Fruit fly (Drosophila melanogaster): ENCODE data around the gene wol.

wol gene

DNA sequence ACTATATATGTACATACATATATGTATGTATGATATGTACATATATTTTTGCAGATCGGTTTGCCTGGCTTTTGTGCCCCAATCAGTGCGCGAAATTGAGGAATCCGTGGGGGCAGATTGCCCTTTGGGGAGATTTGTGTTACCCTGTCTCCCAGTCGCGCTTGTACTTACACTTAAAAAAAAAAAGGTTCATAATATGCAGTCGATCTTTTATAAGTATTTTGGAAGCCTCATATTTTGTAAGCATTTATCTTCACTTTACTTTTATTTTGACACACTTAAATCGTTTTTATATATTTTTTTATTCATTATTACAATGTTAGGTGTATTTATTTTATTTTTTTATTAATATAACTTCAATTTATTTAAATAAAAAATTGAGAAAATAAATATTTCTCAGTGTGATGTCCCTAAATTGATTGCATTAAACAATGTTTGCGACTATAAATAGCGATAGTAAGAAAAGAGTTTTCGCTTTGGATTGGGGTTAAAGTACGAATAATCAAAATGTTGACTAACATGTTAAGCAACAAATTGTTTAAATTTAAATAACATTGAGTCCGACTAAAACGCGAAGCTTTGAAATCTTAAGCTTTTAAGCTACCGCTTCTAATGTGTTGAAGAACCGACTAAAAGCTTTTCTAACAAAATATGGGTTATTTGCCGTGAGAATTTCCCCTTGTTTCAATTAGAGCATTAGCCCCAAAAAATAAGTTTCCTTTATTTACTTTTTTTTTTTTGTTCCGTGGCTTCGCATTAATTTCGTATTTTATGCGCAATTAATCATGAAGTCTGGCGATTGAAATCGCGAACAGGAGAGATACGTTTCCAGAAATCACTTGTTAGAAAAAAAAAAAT is 23.9 kb upstream of the wol start:
- TF ChIP-seq achi (GFP tag; optimal IDR thresholded peaks at IDR 0.05): no peak
- peak; percentile 11 for TF ChIP-seq Smox (GFP tag; optimal IDR thresholded peaks at IDR 0.05)
- no peak for TF ChIP-seq CG11762 (GFP tag; optimal IDR thresholded peaks at IDR 0.05; ENCODE audit: insufficient read depth)
- TF ChIP-seq CG6792 (GFP tag; optimal IDR thresholded peaks at IDR 0.05): peak; percentile 22
- peak; percentile 91 for TF ChIP-seq svp (GFP tag)
- no peak for TF ChIP-seq CG16779 (tag; optimal IDR thresholded peaks at IDR 0.05)
- TF ChIP-seq Hr38 (GFP tag; optimal IDR thresholded peaks at IDR 0.05): no peak
- peak; percentile 31 for TF ChIP-seq Sox102F (GFP tag; optimal IDR thresholded peaks at IDR 0.05)
- peak; percentile 27 for TF ChIP-seq topi (GFP tag; optimal IDR thresholded peaks at IDR 0.05)
- no peak for TF ChIP-seq Gug (GFP tag; IDR thresholded peaks at IDR 0.05)
- no peak for TF ChIP-seq Eip93F (GFP tag; optimal IDR thresholded peaks at IDR 0.05)
- peak; percentile 35 for TF ChIP-seq cyc (GFP tag; optimal IDR thresholded peaks at IDR 0.05)
- peak; percentile 4 for TF ChIP-seq dsx (GFP tag; optimal IDR thresholded peaks at IDR 0.05; ENCODE audit: poor library complexity, severe bottlenecking)
- no peak for TF ChIP-seq Blimp-1 (GFP tag; optimal IDR thresholded peaks at IDR 0.05)
- peak; percentile 17 for TF ChIP-seq pdm3 (GFP tag; optimal IDR thresholded peaks at IDR 0.05)
- no peak for TF ChIP-seq CG8319 (GFP tag; optimal IDR thresholded peaks at IDR 0.05)
- no peak for TF ChIP-seq Ets96B (tag; optimal IDR thresholded peaks at IDR 0.05)
- peak; percentile 46 for TF ChIP-seq CG32006 (GFP tag; optimal IDR thresholded peaks at IDR 0.05)
- TF ChIP-seq Sox15 (GFP tag; optimal IDR thresholded peaks at IDR 0.05): no peak
- no peak for TF ChIP-seq spab (GFP tag; optimal IDR thresholded peaks at IDR 0.05)
- peak; percentile 11 for TF ChIP-seq CG4318 (GFP tag; optimal IDR thresholded peaks at IDR 0.05)
- TF ChIP-seq acj6 (GFP tag; optimal IDR thresholded peaks at IDR 0.05): peak; percentile 1
- TF ChIP-seq CG9139 (GFP tag; optimal IDR thresholded peaks at IDR 0.05): no peak
- TF ChIP-seq CG3032 (tag; optimal IDR thresholded peaks at IDR 0.05): no peak
- TF ChIP-seq Ets21C (GFP tag; optimal IDR thresholded peaks at IDR 0.05): no peak
- TF ChIP-seq CG1621 (tag; optimal IDR thresholded peaks at IDR 0.05): no peak
- TF ChIP-seq CG6276 (GFP tag; optimal IDR thresholded peaks at IDR 0.05): no peak
- TF ChIP-seq OdsH (GFP tag; optimal IDR thresholded peaks at IDR 0.05): peak; percentile 36
- no peak for TF ChIP-seq CG6808 (GFP tag; optimal IDR thresholded peaks at IDR 0.05)
- peak; percentile 41 for TF ChIP-seq CG34406 (GFP tag; optimal IDR thresholded peaks at IDR 0.05)
- TF ChIP-seq eg (GFP tag; IDR thresholded peaks at IDR 0.05): peak; percentile 70; the same call in 1 of the 3 replicates
- TF ChIP-seq lz (GFP tag; optimal IDR thresholded peaks at IDR 0.05): peak; percentile 30
- peak; percentile 80 for TF ChIP-seq Eip78C (GFP tag)
- TF ChIP-seq Lpt (GFP tag; optimal IDR thresholded peaks at IDR 0.05): no peak
- peak; percentile 62; the same call in 1 of the 2 replicates for TF ChIP-seq CG15336 (GFP tag; IDR thresholded peaks at IDR 0.05)
- no peak for TF ChIP-seq CG10669 (GFP tag; optimal IDR thresholded peaks at IDR 0.05)
- TF ChIP-seq CG31627 (GFP tag; optimal IDR thresholded peaks at IDR 0.05): peak; percentile 6
- no peak for TF ChIP-seq CG3919 (GFP tag; optimal IDR thresholded peaks at IDR 0.05)
- TF ChIP-seq CG11902 (GFP tag; optimal IDR thresholded peaks at IDR 0.05): no peak
- peak; percentile 28 for TF ChIP-seq CG8632 (GFP tag; optimal IDR thresholded peaks at IDR 0.05)
- TF ChIP-seq Hr39 (GFP tag; optimal IDR thresholded peaks at IDR 0.05): peak; percentile 16
- peak; percentile 44 for TF ChIP-seq Met (GFP tag; optimal IDR thresholded peaks at IDR 0.05)
- peak; percentile 59 for TF ChIP-seq CG8119 (GFP tag; IDR thresholded peaks at IDR 0.05)
- no peak for TF ChIP-seq CG11294 (GFP tag; IDR thresholded peaks at IDR 0.05)
- TF ChIP-seq esn (GFP tag; optimal IDR thresholded peaks at IDR 0.05): peak; percentile 58
- TF ChIP-seq fkh (GFP tag; optimal IDR thresholded peaks at IDR 0.05): peak; percentile 19
- peak; percentile 3 for TF ChIP-seq vri (GFP tag; optimal IDR thresholded peaks at IDR 0.05)
- TF ChIP-seq ss (GFP tag; optimal IDR thresholded peaks at IDR 0.05): no peak
- no peak for TF ChIP-seq Sox14 (GFP tag; optimal IDR thresholded peaks at IDR 0.05)
- TF ChIP-seq CG10631 (GFP tag; optimal IDR thresholded peaks at IDR 0.05): peak; percentile 12

Data from whole organism, prepupa.